Worm (Caenorhabditis elegans) whole organism, young adult: ENCODE results near the gene K08F8.7.
A peak's percentile ranks its signal among the peaks of the same experiment; 100 is the strongest.

ENCODE experiments used
- B0035.1 ChIP-seq: sonication (generic microtip); optimal IDR thresholded peaks from 2 replicates; lab custom pipeline; 2016; ENCODE audit warnings: missing genetic modification characterization, mild to moderate bottlenecking, missing compliant biosample characterization, missing genotype, missing genetic modification reagents
- B0261.1 ChIP-seq: sonication (generic microtip); optimal IDR thresholded peaks from 2 replicates; lab custom pipeline; 2016; ENCODE audit warnings: mild to moderate bottlenecking, missing genetic modification characterization, moderate library complexity, missing compliant biosample characterization
- B0336.3 ChIP-seq: fragments of 200-800 bp; sonication (Bioruptor generic); IDR thresholded peaks from 2 replicates; pipeline ENCODE4 v1.3.6; 2022; ENCODE audit warnings: missing genetic modification characterization, missing compliant biosample characterization
- C06A6.2 ChIP-seq: fragments of 200-800 bp; sonication (Bioruptor generic); conservative IDR thresholded peaks from 2 replicates; pipeline ENCODE4 v1.3.6; 2022; ENCODE audit warnings: missing genetic modification characterization, missing compliant biosample characterization
- C17E4.6 ChIP-seq: fragments of 200-800 bp; sonication (Bioruptor generic); IDR thresholded peaks from 2 replicates; pipeline ENCODE4 v1.3.6; 2022; ENCODE audit warnings: missing genetic modification reagents, missing genetic modification characterization, missing compliant biosample characterization
- F39B2.1 ChIP-seq: fragments of 200-800 bp; sonication (Bioruptor generic); IDR thresholded peaks from 2 replicates; pipeline ENCODE4 v1.3.6; 2022; ENCODE audit warnings: missing genetic modification reagents, missing genetic modification characterization, missing compliant biosample characterization
- F57C9.4 ChIP-seq: sonication (generic microtip); optimal IDR thresholded peaks from 2 replicates; lab custom pipeline; 2017; ENCODE audit warnings: mild to moderate bottlenecking, missing genetic modification characterization, missing compliant biosample characterization
- K12H6.12 ChIP-seq: fragments of 200-800 bp; sonication (Bioruptor generic); optimal IDR thresholded peaks from 2 replicates; lab custom pipeline; 2018; ENCODE audit warnings: mild to moderate bottlenecking, missing genetic modification characterization, missing compliant biosample characterization
- Y53G8AR.9 ChIP-seq: fragments of 200-800 bp; sonication (Bioruptor generic); conservative IDR thresholded peaks from 2 replicates; pipeline ENCODE4 v1.3.6; 2022; ENCODE audit warnings: missing genetic modification reagents, missing genetic modification characterization, missing compliant biosample characterization
- Y56A3A.18 ChIP-seq: fragments of 200-800 bp; sonication (Bioruptor generic); IDR thresholded peaks from 2 replicates; pipeline ENCODE4 v1.3.6; 2022; ENCODE audit warnings: missing genetic modification reagents, missing genetic modification characterization, missing compliant biosample characterization
- Y95B8A.8 ChIP-seq: fragments of 200-800 bp; sonication (Bioruptor generic); IDR thresholded peaks from 2 replicates; pipeline ENCODE4 v1.3.6; 2022; ENCODE audit warnings: missing genetic modification reagents, missing genetic modification characterization, missing compliant biosample characterization
- ZK185.1 ChIP-seq: sonication (generic microtip); optimal IDR thresholded peaks from 2 replicates; lab custom pipeline; 2016; ENCODE audit warnings: mild to moderate bottlenecking, missing genetic modification characterization, missing compliant biosample characterization; ENCODE audit not compliant: poor library complexity, severe bottlenecking
- ama-1 ChIP-seq, 3 experiments: fragments of 150-350 bp in 1 of 3; sonication (generic microtip) in 2 of 3; optimal IDR thresholded peaks; 2 replicates each; lab custom pipeline; 2014 to 2018; ENCODE audit warnings: missing biosample characterization in 2 of 3, missing genetic modification characterization in 2 of 3, missing genetic modification reagents in 2 of 3
- aptf-2 ChIP-seq: fragments of 200-800 bp; sonication (Bioruptor generic); conservative IDR thresholded peaks from 2 replicates; pipeline ENCODE4 v1.3.6; 2022; ENCODE audit warnings: missing genetic modification reagents, missing genetic modification characterization, missing compliant biosample characterization
- atf-7 ChIP-seq: sonication (generic microtip); optimal IDR thresholded peaks from 2 replicates; lab custom pipeline; 2017; ENCODE audit warnings: mild to moderate bottlenecking, missing genetic modification characterization, missing compliant biosample characterization
- attf-6 ChIP-seq: fragments of 200-800 bp; sonication (Bioruptor generic); IDR thresholded peaks from 2 replicates; pipeline ENCODE4 v1.3.6; 2022; ENCODE audit warnings: missing genetic modification reagents, missing genetic modification characterization, missing compliant biosample characterization
- cebp-1 ChIP-seq, 2 experiments: fragments of 200-800 bp in 1 of 2; sonication (Bioruptor generic) in 1 of 2; sonication (generic microtip) in 1 of 2; IDR thresholded peaks in 1 of 2; optimal IDR thresholded peaks in 1 of 2; 2 replicates each; pipeline versions ENCODE4 v1.3.6 to Lab custom; 2017 to 2022; ENCODE audit warnings: missing compliant biosample characterization in 2 of 2, missing genetic modification characterization in 2 of 2, mild to moderate bottlenecking in 1 of 2, missing genetic modification reagents in 1 of 2, moderate library complexity in 1 of 2
- ceh-40 ChIP-seq: fragments of 200-800 bp; sonication (Bioruptor generic); IDR thresholded peaks from 2 replicates; pipeline ENCODE4 v1.3.6; 2022; ENCODE audit warnings: missing genetic modification characterization, missing compliant biosample characterization
- dox-1 ChIP-seq: fragments of 200-800 bp; sonication (Bioruptor generic); IDR thresholded peaks from 2 replicates; pipeline ENCODE4 v1.3.6; 2022; ENCODE audit warnings: missing genetic modification reagents, missing genetic modification characterization, missing compliant biosample characterization
- egl-44 ChIP-seq: fragments of 200-800 bp; sonication (Bioruptor generic); IDR thresholded peaks from 2 replicates; pipeline ENCODE4 v1.3.6; 2022; ENCODE audit warnings: missing genetic modification reagents, missing genetic modification characterization, missing compliant biosample characterization
- ets-4 ChIP-seq: fragments of 200-800 bp; sonication (Bioruptor generic); optimal IDR thresholded peaks from 2 replicates; lab custom pipeline; 2018; ENCODE audit warnings: mild to moderate bottlenecking, missing genetic modification characterization, missing compliant biosample characterization
- hmg-1.2 ChIP-seq: fragments of 200-800 bp; sonication (Bioruptor generic); IDR thresholded peaks from 2 replicates; pipeline ENCODE4 v1.3.6; 2022; ENCODE audit warnings: missing genetic modification reagents, missing genetic modification characterization, missing compliant biosample characterization
- let-526 ChIP-seq: fragments of 200-800 bp; sonication (Bioruptor generic); IDR thresholded peaks from 2 replicates; pipeline ENCODE4 v1.3.6; 2022; ENCODE audit warnings: missing genetic modification reagents, missing genetic modification characterization, missing compliant biosample characterization
- lin-26 ChIP-seq: fragments of 200-800 bp; sonication (Bioruptor generic); IDR thresholded peaks from 2 replicates; pipeline ENCODE4 v1.3.6; 2022; ENCODE audit warnings: missing genetic modification reagents, missing genetic modification characterization, missing compliant biosample characterization
- lin-35 ChIP-seq, 3 experiments: fragments of 150-350 bp in 2 of 3; sonication (generic microtip) in 1 of 3; optimal IDR thresholded peaks; 2 replicates each; lab custom pipeline; 2014 to 2018; ENCODE audit warnings: missing biosample characterization in 3 of 3, missing genetic modification characterization in 3 of 3, missing genetic modification reagents in 3 of 3
- lin-54 ChIP-seq: fragments of 200-800 bp; sonication (Bioruptor generic); optimal IDR thresholded peaks from 2 replicates; lab custom pipeline; 2018; ENCODE audit warnings: mild to moderate bottlenecking, missing genetic modification characterization, missing compliant biosample characterization
- lsl-1 ChIP-seq: fragments of 200-800 bp; sonication (Bioruptor generic); optimal IDR thresholded peaks from 2 replicates; lab custom pipeline; 2018; ENCODE audit warnings: mild to moderate bottlenecking, missing genetic modification characterization, moderate library complexity, missing compliant biosample characterization
- madf-3 ChIP-seq: fragments of 200-800 bp; sonication (Bioruptor generic); IDR thresholded peaks from 2 replicates; pipeline ENCODE4 v1.3.6; 2022; ENCODE audit warnings: missing genetic modification reagents, missing genetic modification characterization, missing compliant biosample characterization
- nhr-90 ChIP-seq: sonication (generic microtip); optimal IDR thresholded peaks from 2 replicates; lab custom pipeline; 2016; ENCODE audit warnings: missing genotype, mild to moderate bottlenecking, missing genetic modification characterization, missing compliant biosample characterization
- pha-4 ChIP-seq: fragments of 150-350 bp; sonication (generic microtip); optimal IDR thresholded peaks from 2 replicates; lab custom pipeline; 2014; ENCODE audit warnings: missing biosample characterization, missing genetic modification reagents, missing genetic modification characterization
- rcor-1 ChIP-seq: fragments of 200-800 bp; sonication (Bioruptor generic); IDR thresholded peaks from 2 replicates; pipeline ENCODE4 v1.3.6; 2022; ENCODE audit warnings: missing genetic modification reagents, missing genetic modification characterization, missing compliant biosample characterization
- repo-1 ChIP-seq: sonication (generic microtip); optimal IDR thresholded peaks from 2 replicates; lab custom pipeline; 2017; ENCODE audit warnings: mild to moderate bottlenecking, missing genetic modification characterization, missing compliant biosample characterization
- sea-2 ChIP-seq: fragments of 200-800 bp; sonication (Bioruptor generic); IDR thresholded peaks from 2 replicates; pipeline ENCODE4 v1.3.6; 2022; ENCODE audit warnings: missing genetic modification characterization, missing compliant biosample characterization
- snpc-4 ChIP-seq, 5 experiments: fragments of 150-350 bp in 1 of 5; sonication (generic microtip) in 4 of 5; optimal IDR thresholded peaks; 2 replicates each; lab custom pipeline; 2014 to 2018; ENCODE audit warnings: missing genetic modification characterization in 5 of 5, missing biosample characterization in 3 of 5, antibody characterized with exemption in 2 of 5, mild to moderate bottlenecking in 2 of 5, missing compliant biosample characterization in 2 of 5, missing genotype in 2 of 5, moderate library complexity in 2 of 5, missing genetic modification reagents in 1 of 5
- tbx-9 ChIP-seq: sonication (generic microtip); optimal IDR thresholded peaks from 2 replicates; lab custom pipeline; 2016; ENCODE audit warnings: borderline replicate concordance, missing genetic modification characterization, inconsistent platforms, missing compliant biosample characterization
- zfh-2 ChIP-seq: fragments of 200-800 bp; sonication (Bioruptor generic); conservative IDR thresholded peaks from 2 replicates; pipeline ENCODE4 v1.3.6; 2022; ENCODE audit warnings: missing genetic modification reagents, missing genetic modification characterization, missing compliant biosample characterization
- ztf-26 ChIP-seq: sonication (generic microtip); optimal IDR thresholded peaks from 2 replicates; lab custom pipeline; 2017; ENCODE audit warnings: missing genetic modification characterization, missing compliant biosample characterization
- ztf-28 ChIP-seq: fragments of 200-800 bp; sonication (Bioruptor generic); IDR thresholded peaks from 2 replicates; pipeline ENCODE4 v1.3.6; 2022; ENCODE audit warnings: missing genetic modification reagents, missing genetic modification characterization, missing compliant biosample characterization
- ztf-6 ChIP-seq: fragments of 200-800 bp; sonication (Bioruptor generic); IDR thresholded peaks from 2 replicates; pipeline ENCODE4 v1.3.6; 2022; ENCODE audit warnings: missing genetic modification reagents, missing genetic modification characterization, missing compliant biosample characterization

Gene K08F8.7

ce11 chrII:8745449-8746297, 9.5 kb downstream of the K08F8.7 start:
- no peak for TF ChIP-seq rcor-1
- TF ChIP-seq ztf-6: no peak
- 0 out of 2 replicates have a peak, but pooled peaks have one; percentile 2 for TF ChIP-seq hmg-1.2
- TF ChIP-seq lsl-1 (GFP tag; lab: Kevin White, UChicago): no peak
- peak; percentile 11; the same call in 1 of the 2 replicates for TF ChIP-seq C06A6.2 (GFP tag; lab: Robert Waterston, UW)
- TF ChIP-seq let-526 (GFP tag; lab: Robert Waterston, UW): 0 out of 2 replicates have a peak, but pooled peaks have one; percentile 3
- TF ChIP-seq Y53G8AR.9: peak; percentile 5; the same call in 1 of the 2 replicates
- TF ChIP-seq cebp-1 (GFP tag; IDR thresholded peaks at IDR 0.05; lab: Robert Waterston, UW): no peak
- peak; percentile 5 for TF ChIP-seq cebp-1 (tag; optimal IDR thresholded peaks at IDR 0.05; lab: Kevin White, UChicago)
- peak; percentile 12; the same call in 1 of the 2 replicates for TF ChIP-seq B0336.3 (GFP tag; lab: Robert Waterston, UW)
- peak; percentile 57 for TF ChIP-seq zfh-2 (GFP tag; lab: Robert Waterston, UW)
- TF ChIP-seq ZK185.1 (tag; lab: Kevin White, UChicago): peak; percentile 26
- peak; percentile 50 for TF ChIP-seq repo-1 (tag; lab: Kevin White, UChicago)
- peak; percentile 50 for TF ChIP-seq ama-1 (optimal IDR thresholded peaks at IDR 0.05; lab: Kevin White, UChicago)
- peak in 1 of 2 experiments; percentile 36 for TF ChIP-seq ama-1 (GFP tag; optimal IDR thresholded peaks at IDR 0.05; lab: Kevin White, UChicago)
- 0 out of 2 replicates have a peak, but pooled peaks have one; percentile 3 for TF ChIP-seq madf-3
- TF ChIP-seq nhr-90 (tag; lab: Kevin White, UChicago): peak; percentile 22

- TF ChIP-seq aptf-2 (no peak), ztf-26 (peak; percentile 37), C17E4.6 (GFP tag; lab: Robert Waterston, UW) (no peak), F57C9.4 (no peak), Y53G8AR.9 (peak; percentile 54), dox-1 (GFP tag; lab: Robert Waterston, UW) (no peak; the same call in 1 of the 2 replicates), ceh-40 (0 out of 2 replicates have a peak, but pooled peaks have one; percentile 6), lin-26 (GFP tag; lab: Robert Waterston, UW) (peak; percentile 67; the same call in 1 of the 2 replicates), B0261.1 (tag; lab: Kevin White, UChicago) (no peak), ztf-28 (GFP tag; lab: Robert Waterston, UW) (no peak), attf-6 (GFP tag; lab: Robert Waterston, UW) (no peak), atf-7 (tag; lab: Kevin White, UChicago) (peak; percentile 34), pha-4 (tag; lab: Kevin White, UChicago) (no peak), snpc-4 (GFP tag; optimal IDR thresholded peaks at IDR 0.05; lab: Kevin White, UChicago) (no peak), snpc-4 (tag; optimal IDR thresholded peaks at IDR 0.05; lab: Kevin White, UChicago) (peak in 1 of 4 experiments; percentile 41), ets-4 (GFP tag; lab: Kevin White, UChicago) (peak; percentile 36), B0035.1 (tag; lab: Kevin White, UChicago) (no peak), zfh-2 (GFP tag; lab: Robert Waterston, UW) (no peak), repo-1 (tag; lab: Kevin White, UChicago) (no peak), K12H6.12 (tag; lab: Kevin White, UChicago) (peak; percentile 44), egl-44 (no peak; the same call in 1 of the 2 replicates), Y95B8A.8 (peak; percentile 56), lsl-1 (GFP tag; lab: Kevin White, UChicago) (no peak), lin-54 (GFP tag; lab: Kevin White, UChicago) (no peak), tbx-9 (tag; lab: Kevin White, UChicago) (no peak), rcor-1 (peak; percentile 34; the same call in 1 of the 2 replicates), Y56A3A.18 (GFP tag; lab: Robert Waterston, UW) (no peak), cebp-1 (GFP tag; IDR thresholded peaks at IDR 0.05; lab: Robert Waterston, UW) (peak; percentile 7; the same call in 1 of the 2 replicates), cebp-1 (tag; optimal IDR thresholded peaks at IDR 0.05; lab: Kevin White, UChicago) (peak; percentile 39), sea-2 (GFP tag; lab: Robert Waterston, UW) (0 out of 2 replicates have a peak, but pooled peaks have one; percentile 23), lin-35 (GFP tag; optimal IDR thresholded peaks at IDR 0.05; lab: Kevin White, UChicago) (peak in 1 of 3 experiments; percentile 15), F39B2.1 (GFP tag; lab: Robert Waterston, UW) (no peak)
Observed at ce11 chrII:8744555-8745448, 10.4 kb downstream of the K08F8.7 start.
